Worm (Caenorhabditis elegans) whole organism, L4/young adult: ENCODE results near the gene col-171.
A peak's percentile ranks its signal among the peaks of the same experiment; 100 is the strongest.

ENCODE experiments used
- W03F9.2 ChIP-seq: fragments of 150-350 bp; optimal IDR thresholded peaks from 2 replicates; lab custom pipeline; 2014; ENCODE audit warnings: missing biosample characterization, missing genetic modification characterization
- dao-5 ChIP-seq: sonication (generic microtip); optimal IDR thresholded peaks from 2 replicates; lab custom pipeline; 2016; ENCODE audit warnings: missing genotype, missing genetic modification characterization, moderate library complexity, missing compliant biosample characterization
- him-1 ChIP-seq: sonication (generic microtip); optimal IDR thresholded peaks from 2 replicates; lab custom pipeline; 2016; ENCODE audit warnings: missing genotype, missing genetic modification reagents, missing genetic modification characterization, missing compliant biosample characterization

Gene col-171

DNA sequence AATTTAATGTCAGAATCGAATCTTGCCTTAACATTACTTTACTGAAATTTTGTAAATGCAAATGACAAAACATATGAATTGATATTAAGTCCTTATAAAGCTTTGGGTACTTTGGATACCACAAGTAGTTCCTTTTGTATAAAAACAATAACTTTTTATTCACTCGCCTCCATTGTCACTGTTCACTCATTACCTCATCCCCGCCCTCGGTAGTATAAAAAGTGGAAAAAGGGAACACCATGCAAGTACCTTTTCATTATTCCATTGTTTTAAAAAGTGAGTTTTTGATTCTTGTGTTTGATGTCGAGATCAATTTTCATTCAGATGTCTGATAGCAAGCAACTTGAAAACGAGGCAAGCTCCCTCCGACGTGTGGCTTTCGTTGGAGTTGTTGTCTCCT lies at the start of gene col-171:
TSS of gene col-171 (plus strand) at position 301 of the 400 bp plus-strand sequence.
- TF ChIP-seq dao-5 (tag; lab: Kevin White, UChicago) (no peak), W03F9.2 (no peak), him-1 (tag; lab: Kevin White, UChicago) (no peak)

DNA sequence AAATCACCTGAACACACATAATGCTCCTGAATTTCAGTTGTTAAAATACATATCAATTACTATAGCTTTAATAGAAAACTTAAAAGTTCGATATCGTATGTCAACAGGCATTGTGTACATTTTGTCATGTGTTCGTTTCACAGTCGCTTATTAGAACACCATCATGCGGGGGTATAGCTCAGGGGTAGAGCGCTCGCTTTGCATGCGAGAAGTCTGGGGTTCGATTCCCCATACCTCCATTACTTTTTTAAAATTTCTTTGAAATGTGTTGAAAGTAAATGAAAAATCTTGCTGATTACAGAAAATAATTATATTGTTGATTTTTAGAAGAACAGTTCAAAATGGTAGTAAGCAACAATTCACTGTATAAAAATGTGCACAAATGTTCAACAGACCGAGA lies 47.9 kb upstream of the col-171 start:
- TF ChIP-seq dao-5 (tag; lab: Kevin White, UChicago) (no peak), him-1 (tag; lab: Kevin White, UChicago) (no peak), W03F9.2 (peak; percentile 32)

DNA sequence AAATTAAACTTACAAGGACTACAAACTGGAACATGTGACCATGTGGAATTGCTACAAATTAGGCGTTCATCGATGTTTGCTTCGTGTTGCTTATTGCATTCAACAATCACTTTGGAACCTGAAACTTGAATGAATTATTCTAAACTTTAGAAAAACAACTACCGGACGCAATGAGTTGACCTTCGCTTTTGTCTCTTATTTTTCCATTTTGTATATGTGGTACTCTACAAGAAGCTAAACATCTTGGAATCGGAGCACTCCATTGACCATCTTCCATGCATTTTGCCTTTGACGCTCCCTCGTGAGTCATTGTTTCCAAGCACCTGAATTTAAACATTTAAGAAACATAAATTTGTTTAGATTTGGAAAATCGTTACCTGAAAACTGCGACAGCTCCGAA lies 45.1 kb upstream of the col-171 start:
- no peak for TF ChIP-seq W03F9.2
- TF ChIP-seq dao-5 (tag; lab: Kevin White, UChicago): no peak
- TF ChIP-seq him-1 (tag; lab: Kevin White, UChicago): no peak

DNA sequence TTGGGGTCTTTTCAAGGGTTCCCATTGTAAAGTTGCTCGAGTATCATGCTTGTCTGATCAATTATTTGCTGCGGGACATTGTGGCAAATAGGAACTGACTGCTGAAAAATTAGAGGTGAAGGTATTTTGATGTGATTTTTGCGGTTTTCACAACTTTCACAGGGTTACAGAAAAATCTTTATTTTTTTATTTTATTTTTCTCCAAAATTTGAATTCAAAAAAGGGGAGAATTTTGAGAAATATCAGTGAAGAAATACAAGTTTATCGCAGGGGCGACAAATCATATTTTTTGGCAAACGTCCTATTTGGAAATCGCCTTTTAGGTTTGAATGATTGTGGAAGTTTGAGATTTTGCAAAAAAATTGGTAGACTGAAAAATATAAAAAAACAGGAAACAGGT lies 42.5 kb upstream of the col-171 start, which contains the start of gene lev-9:
TSS of gene lev-9 (minus strand) at position 101 of the 400 bp plus-strand sequence.
- TF ChIP-seq W03F9.2: no peak
- no peak for TF ChIP-seq him-1 (tag; lab: Kevin White, UChicago)
- TF ChIP-seq dao-5 (tag; lab: Kevin White, UChicago): no peak

DNA sequence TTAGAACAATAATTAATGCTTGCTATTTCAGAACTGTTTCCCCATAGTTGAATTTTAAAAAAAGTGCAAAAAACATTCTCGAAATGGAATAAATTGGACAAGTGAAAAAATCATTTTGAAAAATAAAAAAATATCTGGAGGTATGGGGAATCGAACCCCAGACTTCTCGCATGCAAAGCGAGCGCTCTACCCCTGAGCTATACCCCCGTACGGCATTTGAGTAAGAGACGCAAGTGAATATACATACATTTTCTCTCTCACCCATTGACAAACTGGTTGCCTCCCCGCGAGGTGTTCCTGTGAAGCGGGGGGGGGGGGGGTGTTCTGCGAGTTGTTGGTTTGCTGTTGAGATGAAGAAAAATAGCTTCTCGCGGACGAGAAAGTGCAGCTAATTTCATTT lies 42.0 kb upstream of the col-171 start:
- peak; percentile 51 for TF ChIP-seq him-1 (tag; lab: Kevin White, UChicago)
- peak; percentile 45 for TF ChIP-seq W03F9.2
- peak; percentile 59 for TF ChIP-seq dao-5 (tag; lab: Kevin White, UChicago)

DNA sequence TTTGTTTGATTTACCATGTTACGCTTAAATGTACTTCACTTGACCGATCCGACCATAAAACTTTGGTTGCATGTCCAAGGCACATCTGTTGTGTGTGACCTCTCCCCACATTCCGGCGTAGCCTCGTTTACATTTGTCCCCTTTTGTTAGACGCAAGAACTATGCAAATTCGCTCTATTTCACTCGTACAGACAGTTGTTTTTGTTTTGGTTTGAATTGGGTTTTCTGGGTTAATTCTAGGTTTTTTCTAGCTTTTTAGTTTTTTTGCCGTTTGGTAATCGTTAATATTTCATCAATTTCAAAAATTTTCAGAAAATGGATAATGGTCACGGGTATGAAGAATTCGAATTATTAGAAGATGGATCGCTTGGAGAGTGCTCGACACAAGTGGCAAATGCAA lies 41.3 kb upstream of the col-171 start, which contains the start of gene mom-1:
TSS of gene mom-1 (plus strand) at position 301 of the 400 bp plus-strand sequence.
- TF ChIP-seq dao-5 (tag; lab: Kevin White, UChicago) (no peak), W03F9.2 (no peak), him-1 (tag; lab: Kevin White, UChicago) (no peak)

DNA sequence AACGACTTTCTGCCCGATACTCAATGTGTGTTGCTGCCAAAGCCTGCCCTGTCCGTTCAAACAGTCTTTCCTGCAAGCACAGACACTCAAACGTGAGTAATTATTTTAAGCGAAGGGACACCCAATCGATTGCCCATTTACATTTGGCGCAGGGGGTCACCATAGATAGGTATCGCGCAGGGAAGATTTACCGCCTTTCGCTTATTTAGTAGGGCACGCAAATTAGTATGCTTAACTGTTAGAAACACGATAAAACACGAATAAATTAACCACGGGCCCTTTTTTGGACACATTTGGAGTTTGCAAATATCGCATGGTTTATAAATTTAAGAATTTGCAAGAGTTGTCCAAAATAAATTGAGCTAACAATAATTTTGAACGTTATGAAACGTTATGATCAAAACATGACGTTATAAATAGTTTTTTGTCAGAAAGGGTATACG lies 37.7 kb upstream of the col-171 start:
- TF ChIP-seq him-1 (tag; lab: Kevin White, UChicago) (peak; percentile 100), W03F9.2 (peak; percentile 97), dao-5 (tag; lab: Kevin White, UChicago) (peak; percentile 82)

DNA sequence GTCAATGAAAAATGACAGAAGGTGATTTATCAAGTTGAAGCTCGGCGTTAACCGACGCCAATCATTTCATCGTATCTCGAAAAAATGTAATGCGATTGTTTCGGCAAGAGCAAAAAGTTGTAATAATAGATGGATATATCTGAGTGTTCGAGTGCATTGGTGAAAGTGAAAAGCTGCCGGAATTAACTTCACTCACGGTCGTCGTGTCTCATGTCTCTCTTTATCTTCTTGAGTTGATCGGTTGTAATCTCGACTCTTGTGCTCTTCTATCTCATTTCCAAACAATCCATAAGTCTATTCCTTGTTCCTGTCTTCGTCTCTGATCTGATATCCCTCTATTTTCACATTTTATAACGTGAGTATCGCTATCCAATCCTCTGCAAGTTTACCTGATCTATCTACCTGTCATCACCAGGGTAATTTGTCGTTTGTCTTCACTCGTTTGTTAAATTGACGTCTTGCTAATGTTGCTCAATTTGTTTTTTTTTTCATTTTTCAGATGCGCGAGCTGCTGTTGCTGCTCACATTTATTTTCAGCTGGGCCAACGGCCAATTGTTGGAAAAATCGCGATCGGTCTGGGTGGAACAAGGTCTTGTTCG lies 34.4 kb upstream of the col-171 start, which contains the start of gene cest-16:
TSS of gene cest-16 (plus strand) at position 302 of the 600 bp plus-strand sequence.
- TF ChIP-seq dao-5 (tag; lab: Kevin White, UChicago) (no peak), him-1 (tag; lab: Kevin White, UChicago) (no peak), W03F9.2 (no peak)

DNA sequence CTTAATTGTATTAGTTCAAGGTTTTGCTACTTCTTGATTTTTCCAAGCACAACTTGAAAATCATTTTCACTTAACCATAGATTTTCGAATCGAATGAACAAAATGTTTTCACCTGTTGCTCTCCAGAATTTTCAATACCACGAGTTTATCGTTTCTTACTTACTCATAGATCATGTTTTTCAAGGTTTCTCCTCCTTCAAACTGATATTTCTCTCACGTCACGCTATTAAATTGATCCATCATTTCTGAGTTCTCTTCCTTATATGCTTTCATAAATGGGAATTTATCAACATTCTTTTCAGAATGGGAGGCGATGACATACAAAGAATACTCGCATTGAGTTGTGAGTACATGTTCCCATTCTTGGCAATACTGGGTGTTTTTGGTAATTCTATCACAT lies 22.7 kb upstream of the col-171 start, which contains the start of gene npr-38:
TSS of gene npr-38 (plus strand) at position 301 of the 400 bp plus-strand sequence.
- TF ChIP-seq him-1 (tag; lab: Kevin White, UChicago): no peak
- TF ChIP-seq W03F9.2: no peak
- no peak for TF ChIP-seq dao-5 (tag; lab: Kevin White, UChicago)

DNA sequence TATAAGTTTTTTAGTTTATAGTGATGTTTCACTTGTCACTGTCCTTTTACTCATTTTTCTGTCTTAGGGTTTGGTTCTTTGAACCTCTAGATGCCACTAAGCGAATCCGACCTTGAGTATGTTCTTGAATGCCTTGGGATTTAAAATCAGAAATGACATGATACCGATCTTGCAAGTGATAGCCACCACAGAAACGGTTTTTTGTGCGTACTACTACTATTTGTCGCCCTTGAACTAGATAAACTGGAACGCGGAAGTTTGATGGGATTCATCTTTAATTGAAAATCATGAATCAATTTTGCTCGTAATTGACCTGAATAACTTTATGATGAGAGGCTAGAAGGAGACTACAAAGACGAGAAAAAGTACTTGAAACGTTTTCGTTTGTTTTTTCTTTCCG lies 15.3 kb upstream of the col-171 start:
- TF ChIP-seq dao-5 (tag; lab: Kevin White, UChicago): no peak
- TF ChIP-seq W03F9.2: no peak
- TF ChIP-seq him-1 (tag; lab: Kevin White, UChicago): no peak

DNA sequence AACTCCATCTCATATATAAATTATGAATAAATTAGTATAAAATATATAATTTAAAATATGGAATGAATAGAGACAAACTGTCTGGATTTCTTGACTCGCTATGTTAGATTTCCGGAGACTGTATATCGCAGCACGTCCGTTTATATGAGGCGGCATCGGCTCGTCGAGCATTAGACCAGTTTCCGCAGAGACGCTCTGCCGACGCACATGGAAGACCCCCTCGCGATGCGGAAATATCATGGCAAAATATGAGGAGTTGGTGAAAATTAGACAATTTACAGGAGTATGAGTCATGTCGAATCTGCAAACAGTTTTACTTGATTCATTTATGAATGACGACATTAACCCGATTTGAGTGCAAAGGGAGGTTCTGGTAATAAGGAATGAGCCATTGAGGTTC lies 14.6 kb upstream of the col-171 start, which contains the start of gene chtb-3:
TSS of gene chtb-3 (minus strand) at position 101 of the 400 bp plus-strand sequence.
- no peak for TF ChIP-seq dao-5 (tag; lab: Kevin White, UChicago)
- no peak for TF ChIP-seq him-1 (tag; lab: Kevin White, UChicago)
- no peak for TF ChIP-seq W03F9.2

DNA sequence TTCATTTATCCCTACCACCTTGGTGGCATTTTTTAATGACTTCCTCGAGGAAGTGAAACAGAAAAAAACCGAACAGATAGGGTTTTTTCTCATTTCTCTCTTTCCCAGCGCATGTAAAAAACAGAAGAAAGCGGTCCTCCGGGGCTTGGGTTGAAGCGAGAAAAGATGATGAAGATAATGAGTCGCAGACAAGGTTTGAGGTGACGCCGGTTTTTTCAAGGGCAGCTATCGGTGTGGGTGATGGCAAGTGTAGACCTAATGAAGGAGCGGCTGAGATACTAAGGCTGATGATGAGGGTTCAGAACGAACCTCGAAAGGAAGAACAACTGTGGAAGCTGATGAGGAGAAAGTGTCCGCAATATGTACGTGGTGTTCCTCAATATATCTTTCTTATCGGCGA lies 13.2 kb upstream of the col-171 start:
- TF ChIP-seq W03F9.2: no peak
- no peak for TF ChIP-seq him-1 (tag; lab: Kevin White, UChicago)
- no peak for TF ChIP-seq dao-5 (tag; lab: Kevin White, UChicago)

DNA sequence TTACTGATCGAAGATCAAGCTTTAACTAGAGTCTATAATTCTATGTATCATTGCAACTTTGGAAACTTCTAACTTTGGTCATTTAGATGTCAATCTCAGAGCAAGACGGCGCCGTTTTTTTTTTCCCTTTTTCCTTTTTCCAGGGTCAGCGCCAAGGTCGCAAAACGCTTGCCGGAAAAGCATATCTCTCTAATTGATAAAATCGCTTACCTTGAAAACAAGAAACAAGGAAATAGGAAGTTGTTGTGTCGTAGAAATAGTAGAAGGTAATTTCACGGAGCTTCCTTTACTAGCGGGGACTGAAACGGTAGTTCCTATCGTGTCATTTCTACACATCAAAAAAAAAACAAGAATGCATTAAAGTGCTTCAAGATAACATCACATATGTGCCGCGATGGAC lies 12.7 kb upstream of the col-171 start:
- TF ChIP-seq him-1 (tag; lab: Kevin White, UChicago) (no peak), dao-5 (tag; lab: Kevin White, UChicago) (no peak), W03F9.2 (no peak)

DNA sequence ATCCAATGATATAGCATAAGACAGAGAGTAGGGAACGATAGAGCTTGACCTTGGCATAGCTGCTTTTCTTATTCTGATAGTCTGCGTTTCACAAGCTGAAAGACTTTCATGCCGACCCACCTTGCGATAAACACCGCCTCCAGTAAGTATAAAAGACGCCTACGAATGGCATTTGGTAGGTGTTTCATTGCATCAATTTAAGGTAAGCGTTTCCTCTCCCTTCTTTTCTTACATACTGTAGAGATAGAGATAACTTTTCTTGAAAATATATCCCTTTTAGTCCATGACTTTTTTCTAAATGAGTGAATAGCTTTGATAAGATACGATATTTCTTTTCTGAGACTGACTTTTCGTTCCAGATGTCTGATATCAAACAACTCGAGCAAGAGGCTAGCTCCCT lies 11.0 kb upstream of the col-171 start, which contains the start of gene col-167:
TSS of gene col-167 (plus strand) at position 360 of the 400 bp plus-strand sequence.
- TF ChIP-seq him-1 (tag; lab: Kevin White, UChicago): no peak
- no peak for TF ChIP-seq W03F9.2
- TF ChIP-seq dao-5 (tag; lab: Kevin White, UChicago): no peak
